Fruit fly (Drosophila melanogaster) Kc167 (cell line): ENCODE results near the gene nub.

Experiments used
- Myc ChIP-seq: fragments of >200 bp; optimal IDR thresholded peaks from 2 replicates; lab custom pipeline; 2017; ENCODE audit warnings: missing external identifiers
- Sin3A ChIP-seq: fragments of >200 bp; optimal IDR thresholded peaks from 2 replicates; lab custom pipeline; 2018; ENCODE audit warnings: missing external identifiers
- h ChIP-seq: fragments of >200 bp; optimal IDR thresholded peaks from 3 replicates; lab custom pipeline; 2018; ENCODE audit warnings: missing external identifiers
- insv ChIP-seq: fragments of >200 bp; optimal IDR thresholded peaks from 3 replicates; lab custom pipeline; 2018; ENCODE audit warnings: missing external identifiers
- psq ChIP-seq: fragments of >200 bp; optimal IDR thresholded peaks from 2 replicates; lab custom pipeline; 2017; ENCODE audit warnings: missing external identifiers
- ttk ChIP-seq: sonication (Bioruptor generic); optimal IDR thresholded peaks from 2 replicates; lab custom pipeline; 2017; ENCODE audit warnings: missing external identifiers

Gene nub

DNA sequence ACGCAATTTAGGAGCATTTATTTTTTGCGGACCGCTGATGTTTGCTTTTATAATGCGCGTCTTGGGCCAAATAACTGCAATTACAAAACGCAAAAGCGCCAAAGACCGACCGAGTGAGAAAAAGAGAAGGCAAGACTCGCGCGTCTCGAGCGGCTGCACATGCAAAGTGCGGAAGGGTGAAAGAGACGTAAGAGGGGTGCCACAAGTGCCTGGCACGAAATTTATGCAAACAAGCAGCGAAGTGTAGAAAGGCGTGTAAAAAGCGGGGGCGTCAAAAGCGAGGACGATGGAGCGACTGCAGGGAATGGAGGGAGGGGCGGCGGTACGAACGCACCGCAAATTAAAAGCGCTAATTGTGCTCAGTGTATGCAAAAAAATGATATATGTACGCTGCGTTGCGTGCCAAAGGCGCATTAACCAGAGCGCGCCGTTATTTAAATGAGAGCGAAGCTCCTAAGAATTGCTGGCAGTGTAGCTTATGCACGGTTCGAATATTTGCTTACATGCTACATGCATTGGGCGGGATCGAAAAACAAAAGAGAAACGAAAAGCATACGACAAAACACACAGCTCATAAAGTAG, 22.5 kb downstream of the nub start:
- TF ChIP-seq h (lab: Kevin White, UChicago) (no peak), insv (no peak), ttk (lab: Kevin White, UChicago) (no peak), psq (lab: Kevin White, UChicago) (no peak), Myc (lab: Kevin White, UChicago) (no peak)

DNA sequence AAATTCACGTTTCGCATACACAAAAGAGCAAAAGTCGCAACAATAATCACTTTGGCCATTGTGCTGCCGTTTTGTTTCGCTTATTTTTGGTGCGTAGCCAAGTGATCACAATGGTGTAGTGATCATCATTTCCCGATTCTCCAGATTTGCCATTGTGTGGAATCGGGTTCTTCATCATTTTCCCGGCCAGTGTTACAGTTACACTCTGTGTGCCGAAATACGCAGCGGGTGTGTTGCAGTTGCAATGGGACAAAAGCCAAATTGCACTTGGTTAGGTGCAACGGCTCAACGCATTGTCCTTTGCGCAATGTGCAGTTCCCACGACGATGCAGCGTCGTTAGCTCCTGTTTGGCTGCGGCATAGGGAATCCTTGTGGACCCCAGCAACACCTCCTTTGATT, 24.3 kb downstream of the nub start:
- TF ChIP-seq psq (lab: Kevin White, UChicago) (no peak), ttk (lab: Kevin White, UChicago) (no peak), h (lab: Kevin White, UChicago) (no peak), insv (no peak), Myc (lab: Kevin White, UChicago) (no peak)

DNA sequence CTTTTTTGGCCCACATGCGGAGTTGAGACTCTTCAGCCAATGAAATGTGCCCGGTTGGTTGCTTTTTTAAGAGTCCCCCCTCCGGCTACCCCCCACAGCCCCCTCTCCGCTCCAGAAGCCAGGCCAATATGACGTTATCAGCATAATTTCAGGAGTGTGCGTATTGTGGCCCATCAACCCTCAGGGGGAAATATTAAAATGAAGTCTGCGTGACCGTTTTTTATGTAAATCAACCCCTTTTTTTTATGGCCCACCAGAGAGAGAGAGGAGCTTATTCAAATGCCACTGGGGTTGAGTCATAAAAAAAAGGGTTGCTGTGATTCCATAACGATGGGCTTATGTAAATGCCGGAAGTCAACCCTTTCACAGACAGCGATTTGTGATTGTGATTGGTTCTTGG, 25.6 kb downstream of the nub start:
- TF ChIP-seq h (lab: Kevin White, UChicago), result no peak
- TF ChIP-seq psq (lab: Kevin White, UChicago), result no peak
- TF ChIP-seq Sin3A (lab: Kevin White, UChicago), result no peak
- TF ChIP-seq insv, result no peak
- TF ChIP-seq ttk (lab: Kevin White, UChicago), result no peak
- TF ChIP-seq Myc (lab: Kevin White, UChicago), result no peak

DNA sequence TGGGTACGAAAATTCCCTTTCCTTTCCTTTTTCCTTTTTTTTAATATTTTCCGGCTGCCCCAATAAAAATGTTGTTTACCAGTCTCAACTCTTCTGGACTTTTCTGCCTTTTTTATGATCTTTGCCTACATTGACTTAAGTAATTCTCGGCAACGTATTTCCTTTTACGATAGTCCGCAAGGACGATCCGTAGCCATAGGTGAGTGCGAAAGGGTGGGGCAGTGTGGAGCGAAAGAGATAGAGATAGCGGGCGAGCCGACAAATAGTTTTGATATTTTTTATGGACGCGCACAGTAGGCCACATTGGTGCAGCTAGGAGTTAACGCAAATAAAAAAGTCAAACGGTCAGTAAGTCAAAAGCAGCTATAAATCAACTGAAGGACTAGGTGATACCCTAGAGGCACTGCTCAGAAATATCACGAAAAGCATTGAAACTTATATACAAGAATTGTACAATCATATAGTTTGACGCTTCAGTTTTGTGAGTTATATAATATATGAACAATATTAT, 28.6 kb downstream of the nub start:
- TF ChIP-seq ttk (lab: Kevin White, UChicago) (no peak), insv (no peak), h (lab: Kevin White, UChicago) (no peak), Sin3A (lab: Kevin White, UChicago) (no peak), psq (lab: Kevin White, UChicago) (no peak), Myc (lab: Kevin White, UChicago) (no peak)

DNA sequence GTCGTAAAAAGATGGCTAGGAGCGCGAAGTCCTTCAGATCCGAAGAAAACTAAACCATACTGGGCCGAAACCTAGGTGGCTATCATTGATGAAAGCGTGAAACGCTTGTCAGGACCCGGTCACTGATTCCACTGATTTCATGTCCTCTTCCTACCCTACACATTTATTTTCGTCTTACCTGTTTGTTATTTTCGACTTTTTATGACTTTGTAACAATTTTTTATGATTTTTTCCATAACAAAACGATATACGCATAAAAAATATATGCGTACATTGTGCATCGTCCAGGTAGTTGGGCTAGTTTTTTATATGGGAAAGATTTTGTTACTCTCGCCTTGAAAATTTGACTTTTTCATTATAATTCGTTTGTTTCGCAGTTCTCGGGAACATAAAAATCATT, 29.3 kb downstream of the nub start:
- no peak for TF ChIP-seq Sin3A (lab: Kevin White, UChicago)
- no peak for TF ChIP-seq psq (lab: Kevin White, UChicago)
- no peak for TF ChIP-seq Myc (lab: Kevin White, UChicago)
- TF ChIP-seq insv, result no peak
- no peak for TF ChIP-seq h (lab: Kevin White, UChicago)
- no peak for TF ChIP-seq ttk (lab: Kevin White, UChicago)

DNA sequence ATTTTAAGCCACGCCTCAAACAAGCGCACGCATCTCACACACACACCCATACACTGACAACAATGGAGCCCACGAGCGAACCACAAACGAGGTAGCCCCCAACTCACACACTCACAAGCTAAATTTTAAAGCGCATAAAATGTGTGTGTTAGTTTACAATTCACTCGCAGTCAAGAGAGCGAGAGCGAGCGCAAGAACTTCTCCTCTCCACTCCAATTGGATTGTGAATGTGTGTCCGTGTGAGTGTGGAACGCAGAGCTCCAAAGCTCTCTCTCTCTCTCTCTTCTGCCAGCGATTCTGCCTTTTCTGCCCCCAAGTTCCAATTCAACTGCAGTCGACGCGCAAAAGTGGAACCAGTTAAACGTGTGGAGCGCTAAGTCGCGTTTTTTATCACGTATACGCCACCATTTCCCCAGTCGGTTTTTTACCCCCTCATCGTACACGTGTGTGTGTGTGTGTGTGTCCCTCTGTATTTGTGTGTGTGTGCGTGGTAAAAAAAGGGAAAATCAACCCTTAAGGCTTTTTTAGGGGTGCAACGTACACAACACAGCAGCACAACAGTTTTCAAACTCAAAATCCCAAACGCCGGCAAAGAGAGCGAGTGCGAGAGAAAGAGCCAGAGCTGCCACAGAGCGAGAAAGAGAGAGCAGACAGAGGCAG, 30.7 kb downstream of the nub start:
- no peak for TF ChIP-seq insv
- no peak for TF ChIP-seq ttk (lab: Kevin White, UChicago)
- TF ChIP-seq Myc (lab: Kevin White, UChicago), result no peak
- no peak for TF ChIP-seq psq (lab: Kevin White, UChicago)
- TF ChIP-seq h (lab: Kevin White, UChicago), result no peak

DNA sequence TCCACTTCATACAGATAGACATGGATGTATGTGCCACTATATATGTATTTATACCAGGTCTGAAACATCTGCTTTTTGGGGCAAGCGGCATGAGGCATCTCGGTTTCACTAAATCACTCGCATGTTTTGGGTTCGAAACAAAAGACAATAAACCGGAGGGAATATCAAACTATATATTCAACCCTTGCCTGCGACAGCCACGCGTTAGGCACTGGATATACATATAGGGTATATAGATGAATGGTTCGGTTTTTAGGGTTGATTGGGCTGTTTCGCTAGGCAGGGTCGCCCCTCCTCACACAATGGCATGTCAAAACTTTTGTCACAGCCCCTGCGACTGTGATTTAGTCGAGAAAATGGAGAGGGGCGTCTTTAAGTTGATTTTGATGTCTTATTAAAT, 35.7 kb downstream of the nub start:
- TF ChIP-seq h (lab: Kevin White, UChicago) (no peak), ttk (lab: Kevin White, UChicago) (no peak), Myc (lab: Kevin White, UChicago) (no peak), psq (lab: Kevin White, UChicago) (no peak), insv (no peak), Sin3A (lab: Kevin White, UChicago) (no peak)

DNA sequence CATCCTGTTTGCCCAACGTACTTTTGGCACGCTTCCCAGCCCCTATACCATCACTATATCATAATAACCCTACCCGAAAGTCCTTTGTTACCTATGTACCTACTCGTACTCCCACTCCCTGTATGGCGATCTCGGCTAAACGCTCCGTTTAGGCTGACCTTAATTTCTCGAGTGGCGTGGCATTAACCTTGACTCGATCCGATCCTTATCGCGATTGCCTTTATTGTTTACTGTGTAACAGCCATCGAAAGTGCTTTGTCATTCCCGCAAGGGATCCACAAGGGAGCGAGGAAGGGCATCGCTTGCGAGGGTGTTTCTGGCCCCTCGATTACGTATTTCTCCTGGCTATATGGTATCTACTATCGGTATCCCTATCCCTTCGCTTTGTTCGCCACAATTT, 45.7 kb downstream of the nub start:
- TF ChIP-seq ttk (lab: Kevin White, UChicago) (no peak), insv (no peak), psq (lab: Kevin White, UChicago) (no peak), h (lab: Kevin White, UChicago) (no peak), Myc (lab: Kevin White, UChicago) (no peak), Sin3A (lab: Kevin White, UChicago) (no peak)

DNA sequence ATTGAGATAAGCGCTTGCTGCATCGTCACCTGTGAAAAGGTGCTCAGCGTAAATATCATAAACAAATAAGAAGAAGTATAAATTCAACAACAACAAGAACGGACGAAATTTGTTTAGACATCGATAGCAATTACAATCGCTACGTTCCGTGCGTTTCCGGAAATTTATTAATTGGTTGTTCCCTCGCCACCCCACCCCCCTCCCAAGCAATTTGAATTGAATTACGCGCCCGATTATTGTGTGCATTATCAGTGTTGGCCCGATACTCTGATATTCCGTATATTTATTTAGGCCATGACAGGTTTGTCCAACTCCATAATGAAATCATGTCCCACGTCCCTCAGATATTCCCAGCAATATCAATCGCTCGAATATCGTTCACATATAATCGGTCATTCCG, 54.1 kb downstream of the nub start:
- TF ChIP-seq psq (lab: Kevin White, UChicago) (no peak), Sin3A (lab: Kevin White, UChicago) (no peak), h (lab: Kevin White, UChicago) (no peak), Myc (lab: Kevin White, UChicago) (no peak), ttk (lab: Kevin White, UChicago) (no peak), insv (no peak)

DNA sequence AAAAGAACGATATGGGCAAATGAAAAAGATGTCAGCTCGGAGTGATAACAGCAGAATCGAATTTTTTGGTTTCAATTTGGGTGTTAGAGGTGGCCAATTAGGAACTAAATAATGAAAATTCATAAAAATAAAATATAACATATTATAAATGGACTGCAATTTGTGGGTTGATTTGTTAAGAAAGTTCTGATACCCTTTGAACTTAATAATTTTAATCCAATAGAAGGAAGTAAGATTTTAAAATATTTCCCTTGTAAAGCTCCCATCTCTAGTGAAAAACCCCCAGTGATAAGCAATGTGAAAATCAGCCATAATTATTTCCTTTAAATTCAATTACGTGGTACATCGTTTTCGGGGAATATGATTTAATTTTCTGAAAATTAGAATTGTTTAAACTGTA, 56.9 kb downstream of the nub start:
- TF ChIP-seq h (lab: Kevin White, UChicago), result no peak
- TF ChIP-seq ttk (lab: Kevin White, UChicago), result no peak
- no peak for TF ChIP-seq Myc (lab: Kevin White, UChicago)
- no peak for TF ChIP-seq psq (lab: Kevin White, UChicago)
- TF ChIP-seq Sin3A (lab: Kevin White, UChicago), result no peak
- TF ChIP-seq insv, result no peak

DNA sequence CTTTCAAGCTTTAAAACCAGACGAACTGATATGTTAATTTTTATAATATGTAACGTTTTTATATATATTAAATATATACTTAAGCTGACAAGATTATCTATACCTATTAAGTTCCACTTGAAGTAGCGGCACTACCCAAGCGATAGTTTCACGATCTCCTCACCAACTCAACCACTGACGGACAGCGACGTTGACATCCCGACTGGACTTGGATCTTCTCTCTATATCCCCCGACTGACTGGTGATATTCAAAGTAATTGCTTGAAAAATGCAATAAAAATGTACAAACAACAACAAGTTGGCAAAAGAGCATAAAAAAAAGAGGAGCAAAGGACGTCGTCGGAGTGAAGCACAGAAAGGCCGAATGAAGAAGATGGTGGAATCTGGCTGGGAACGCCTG, 58.8 kb downstream of the nub start, which contains the start of gene Ref2:
Gene Ref2 (minus strand): TSS at position 101 of the 400 bp plus-strand sequence.
- TF ChIP-seq Myc (lab: Kevin White, UChicago), result no peak
- TF ChIP-seq psq (lab: Kevin White, UChicago), result no peak
- TF ChIP-seq insv, result no peak
- TF ChIP-seq ttk (lab: Kevin White, UChicago), result no peak
- TF ChIP-seq Sin3A (lab: Kevin White, UChicago), result no peak
- TF ChIP-seq h (lab: Kevin White, UChicago), result no peak

DNA sequence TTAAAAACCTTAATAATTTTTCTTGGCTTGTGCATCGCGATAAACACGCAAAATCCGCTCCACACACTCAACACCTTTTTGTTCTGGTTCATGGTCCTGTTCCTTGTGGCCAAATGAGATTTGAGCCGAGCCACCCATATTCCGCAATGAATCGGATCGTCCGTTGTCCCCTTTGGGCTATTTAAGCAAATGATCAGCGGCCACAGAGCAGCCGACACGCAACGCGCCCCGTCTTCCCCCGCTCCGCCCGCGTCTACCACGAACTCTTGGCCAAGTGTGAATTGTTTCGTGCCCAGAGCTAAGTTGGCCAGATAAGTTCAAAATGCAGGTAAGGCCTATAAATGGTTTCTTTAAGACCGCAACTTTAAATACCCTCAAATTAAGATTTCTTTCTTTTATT, 63.6 kb downstream of the nub start:
- TF ChIP-seq ttk (lab: Kevin White, UChicago), result no peak
- no peak for TF ChIP-seq insv
- no peak for TF ChIP-seq Sin3A (lab: Kevin White, UChicago)
- no peak for TF ChIP-seq h (lab: Kevin White, UChicago)
- no peak for TF ChIP-seq Myc (lab: Kevin White, UChicago)
